Worm (Caenorhabditis elegans) whole organism, young adult: ENCODE results near the gene ZC239.22.
"Not testable (repeated sequence)": the region's sequence is repeated elsewhere in the genome, so short reads cannot be mapped to it uniquely, and the experiment has no call there.

Source experiments
- dpl-1 ChIP-seq: fragments of 150-350 bp; optimal IDR thresholded peaks from 2 replicates; lab custom pipeline; 2014; ENCODE audit warnings: missing biosample characterization, missing genetic modification reagents, missing genetic modification characterization
- nhr-90 ChIP-seq: sonication (generic microtip); optimal IDR thresholded peaks from 2 replicates; lab custom pipeline; 2016; ENCODE audit warnings: missing genotype, mild to moderate bottlenecking, missing genetic modification characterization, missing compliant biosample characterization
- zfh-2 ChIP-seq: fragments of 200-800 bp; sonication (Bioruptor generic); conservative IDR thresholded peaks from 2 replicates; pipeline ENCODE4 v1.3.6; 2022; ENCODE audit warnings: missing genetic modification reagents, missing genetic modification characterization, missing compliant biosample characterization

DNA sequence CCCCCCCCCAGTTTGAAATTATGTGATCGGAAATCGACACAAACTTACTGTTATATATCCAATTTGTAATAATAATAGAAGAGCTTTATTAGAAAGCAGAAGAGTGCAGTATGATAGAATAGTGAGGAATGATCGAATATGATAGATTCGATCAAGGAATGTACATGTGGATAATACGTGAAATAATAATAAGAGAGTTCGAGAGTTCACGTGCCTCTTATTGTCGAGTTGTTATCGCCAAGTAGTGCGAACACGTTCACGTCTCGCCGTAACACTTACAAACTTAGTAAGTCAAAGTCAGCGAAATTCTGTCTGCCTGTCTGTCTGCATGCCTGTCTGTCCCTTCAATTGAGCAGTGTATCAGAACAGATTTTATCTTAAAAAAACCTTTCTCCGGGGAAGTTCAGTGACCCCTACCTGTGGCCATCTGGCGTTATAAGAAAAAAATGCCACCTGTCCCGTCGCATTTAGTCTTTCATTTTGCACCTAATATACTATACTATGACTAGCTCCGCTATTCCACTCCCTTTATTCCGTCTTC, 37.3 kb downstream of the ZC239.22 start, which contains the start of the genes Y27F2A.6 and Y27F2A.8:
- TF ChIP-seq zfh-2 (GFP tag; lab: Robert Waterston, UW); nhr-90; dpl-1 (GFP tag; lab: Kevin White, UChicago): not testable (repeated sequence)
